Fruit fly (Drosophila melanogaster): ENCODE data around the gene SNF4Agamma.

Gene SNF4Agamma

DNA sequence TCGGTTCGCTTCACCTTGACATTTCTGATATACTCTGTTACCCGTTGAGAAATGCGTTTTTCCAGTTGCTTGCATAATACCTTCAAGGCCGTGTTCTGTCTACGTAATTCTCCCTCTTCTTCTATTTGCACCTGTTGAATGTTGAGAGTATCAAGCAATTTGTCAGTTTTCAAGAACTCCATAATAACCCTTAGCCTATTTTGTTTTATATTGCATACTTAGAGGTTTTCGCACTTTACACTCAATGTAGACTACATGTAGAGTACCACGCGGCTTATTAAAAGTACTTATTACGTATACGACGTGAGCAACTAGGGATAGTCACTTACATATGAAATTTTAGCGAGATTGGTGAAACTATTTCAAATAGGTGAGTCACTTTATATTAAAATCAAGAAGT is 62.6 kb downstream of the SNF4Agamma start (continued):
- TF ChIP-seq CG8290 (GFP tag; optimal IDR thresholded peaks at IDR 0.05): peak; percentile 49
- peak; percentile 1 to 19 for TF ChIP-seq CG8290 (tag; optimal IDR thresholded peaks at IDR 0.05)
- no peak for TF ChIP-seq CG4854 (GFP tag; optimal IDR thresholded peaks at IDR 0.05)
- TF ChIP-seq Vsx1 (GFP tag; optimal IDR thresholded peaks at IDR 0.05): peak; percentile 27
- no peak for TF ChIP-seq BtbVII (GFP tag; optimal IDR thresholded peaks at IDR 0.05)
- TF ChIP-seq CG7987 (GFP tag; optimal IDR thresholded peaks at IDR 0.05): peak; percentile 32
- TF ChIP-seq inv (GFP tag; IDR thresholded peaks at IDR 0.05; ENCODE audit: partially characterized antibody): no peak
- TF ChIP-seq Med (GFP tag): peak; percentile 77
- TF ChIP-seq trem (tag; optimal IDR thresholded peaks at IDR 0.05): no peak
- TF ChIP-seq lilli (GFP tag; optimal IDR thresholded peaks at IDR 0.05): peak; percentile 2
- no peak for TF ChIP-seq usp (GFP tag; optimal IDR thresholded peaks at IDR 0.05)
- TF ChIP-seq wdn (GFP tag; IDR thresholded peaks at IDR 0.05): no peak
- TF ChIP-seq tx (GFP tag; optimal IDR thresholded peaks at IDR 0.05): no peak
- TF ChIP-seq sens (GFP tag): peak; percentile 43
- peak; percentile 23 for TF ChIP-seq CG12769 (tag; optimal IDR thresholded peaks at IDR 0.05)
- peak; percentile 97 for TF ChIP-seq CG9437 (GFP tag; optimal IDR thresholded peaks at IDR 0.05)
- no peak for TF ChIP-seq Sry-δ (GFP tag; optimal IDR thresholded peaks at IDR 0.05)
- TF ChIP-seq ftz-f1 (GFP tag; optimal IDR thresholded peaks at IDR 0.05): peak; percentile 50
- TF ChIP-seq kah (GFP tag; optimal IDR thresholded peaks at IDR 0.05): peak; percentile 57
- no peak for TF ChIP-seq phol (tag; optimal IDR thresholded peaks at IDR 0.05)
- peak; percentile 22; the same call in 1 of the 2 replicates for TF ChIP-seq CG11247 (GFP tag; IDR thresholded peaks at IDR 0.05)
- peak; percentile 48 for TF ChIP-seq HmgZ (tag; optimal IDR thresholded peaks at IDR 0.05)
- peak; percentile 16 for TF ChIP-seq exex (tag; optimal IDR thresholded peaks at IDR 0.05)
- TF ChIP-seq knrl (GFP tag; IDR thresholded peaks at IDR 0.05; ENCODE audit: partially characterized antibody): 0 out of 3 replicates have a peak, but pooled peaks have one; percentile 33
- no peak for TF ChIP-seq bigmax (GFP tag; optimal IDR thresholded peaks at IDR 0.05)
- TF ChIP-seq CG31388 (GFP tag; optimal IDR thresholded peaks at IDR 0.05): no peak
- TF ChIP-seq pb (GFP tag; optimal IDR thresholded peaks at IDR 0.05): no peak
- TF ChIP-seq trh (GFP tag; optimal IDR thresholded peaks at IDR 0.05): no peak
- peak; percentile 37 for TF ChIP-seq CG10979 (tag; optimal IDR thresholded peaks at IDR 0.05)
- no peak for TF ChIP-seq chm (GFP tag; IDR thresholded peaks at IDR 0.05)
- TF ChIP-seq tna (GFP tag; IDR thresholded peaks at IDR 0.05; ENCODE audit: partially characterized antibody): no peak
- TF ChIP-seq tap (tag; optimal IDR thresholded peaks at IDR 0.05): no peak
- no peak for TF ChIP-seq CG10321 (GFP tag; IDR thresholded peaks at IDR 0.05)
- no peak for TF ChIP-seq hbn (GFP tag; IDR thresholded peaks at IDR 0.05; ENCODE audit: partially characterized antibody)
- peak; percentile 15 for TF ChIP-seq CG17385 (GFP tag; optimal IDR thresholded peaks at IDR 0.05)
- TF ChIP-seq Bgb (GFP tag; IDR thresholded peaks at IDR 0.05; ENCODE audit: partially characterized antibody): peak; percentile 55
- peak; percentile 65 for TF ChIP-seq D19A (tag; optimal IDR thresholded peaks at IDR 0.05)
- TF ChIP-seq ems (GFP tag; optimal IDR thresholded peaks at IDR 0.05): no peak
- no peak for TF ChIP-seq CG3407 (GFP tag; optimal IDR thresholded peaks at IDR 0.05)
- peak; percentile 91 for TF ChIP-seq CG2199 (GFP tag; IDR thresholded peaks at IDR 0.05)
- TF ChIP-seq E2f1 (GFP tag; IDR thresholded peaks at IDR 0.05): no peak
- TF ChIP-seq sc (optimal IDR thresholded peaks at IDR 0.05): no peak
- TF ChIP-seq sc (GFP tag; optimal IDR thresholded peaks at IDR 0.05): no peak
- TF ChIP-seq gce (GFP tag; IDR thresholded peaks at IDR 0.05): no peak
- peak; percentile 51; the same call in 1 of the 2 replicates for TF ChIP-seq CG7372 (GFP tag; IDR thresholded peaks at IDR 0.05)
- no peak for TF ChIP-seq HLH54F (GFP tag; optimal IDR thresholded peaks at IDR 0.05)
- peak; percentile 63; the same call in 2 of the 3 replicates for TF ChIP-seq Opbp (GFP tag; IDR thresholded peaks at IDR 0.05; ENCODE audit: partially characterized antibody)
